Fruit fly (Drosophila melanogaster): ENCODE results near the gene Afti.

DNA sequence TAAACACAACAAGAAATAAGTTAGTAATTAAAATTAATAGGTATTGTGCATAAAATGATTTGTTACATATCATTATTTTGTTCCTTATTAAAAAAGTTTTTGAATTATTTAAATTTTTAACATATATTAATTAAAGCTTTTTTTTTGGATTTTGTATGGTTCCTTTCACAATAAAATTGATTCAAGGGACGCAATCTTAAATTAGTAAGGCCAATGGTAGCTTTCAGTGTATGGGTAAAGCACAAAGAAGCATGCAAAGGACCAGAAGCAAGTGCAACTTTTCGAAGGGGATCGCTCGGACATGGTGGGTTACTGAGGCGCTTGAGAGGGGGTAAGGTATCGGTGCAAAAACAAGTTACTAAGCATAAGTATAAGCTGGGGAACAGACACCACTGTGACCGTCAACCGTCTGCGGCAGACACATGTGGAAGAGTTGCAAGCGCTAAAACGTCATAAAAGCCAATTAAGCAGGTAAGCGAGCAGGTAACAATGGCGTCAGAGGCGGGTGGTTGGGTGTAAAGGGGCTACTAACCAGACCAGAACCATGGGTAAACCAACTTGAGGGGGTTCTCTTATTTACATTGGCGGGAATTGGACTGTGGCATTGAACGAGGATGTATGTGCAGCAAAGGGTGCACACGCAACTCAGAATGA is 50.8 kb downstream of the Afti start:
- TF ChIP-seq odd (GFP tag; optimal IDR thresholded peaks at IDR 0.05), result no peak
- no peak for TF ChIP-seq CG18619 (GFP tag; optimal IDR thresholded peaks at IDR 0.05)
- no peak for TF ChIP-seq bbx (GFP tag; IDR thresholded peaks at IDR 0.05; ENCODE audit: partially characterized antibody)
- TF ChIP-seq Hr39 (optimal IDR thresholded peaks at IDR 0.05), result no peak
- no peak for TF ChIP-seq CG9797 (GFP tag; optimal IDR thresholded peaks at IDR 0.05)
- no peak for TF ChIP-seq CG4424 (GFP tag; optimal IDR thresholded peaks at IDR 0.05)
- TF ChIP-seq NK7.1 (GFP tag; optimal IDR thresholded peaks at IDR 0.05), result no peak
- no peak for TF ChIP-seq trem (tag; optimal IDR thresholded peaks at IDR 0.05)
- no peak for TF ChIP-seq CG34422 (GFP tag; IDR thresholded peaks at IDR 0.05)
- no peak for TF ChIP-seq CG2889 (GFP tag; IDR thresholded peaks at IDR 0.05)
- no peak for TF ChIP-seq CG3995 (GFP tag; optimal IDR thresholded peaks at IDR 0.05)
- TF ChIP-seq repo (GFP tag; optimal IDR thresholded peaks at IDR 0.05), result no peak
- TF ChIP-seq sc (optimal IDR thresholded peaks at IDR 0.05), result no peak
- TF ChIP-seq sc (GFP tag; optimal IDR thresholded peaks at IDR 0.05), result no peak
- no peak for TF ChIP-seq dati (GFP tag; IDR thresholded peaks at IDR 0.05)

Measured in whole organism, embryonic.